Fruit fly (Drosophila melanogaster) whole organism, embryonic: ENCODE results near the gene pan.

Experiments
- Abd-B ChIP-seq: fragments of 200-800 bp; sonication (Bioruptor generic); optimal IDR thresholded peaks from 2 replicates; lab custom pipeline; 2018; ENCODE audit warnings: missing biosample characterization, mild to moderate bottlenecking, missing genetic modification characterization, moderate library complexity
- BEAF-32 ChIP-seq: fragments of 200-800 bp; sonication (Bioruptor generic); optimal IDR thresholded peaks from 3 replicates; lab custom pipeline; 2017; ENCODE audit warnings: missing biosample characterization, missing genetic modification characterization, mild to moderate bottlenecking, moderate library complexity, missing genetic modification reagents
- C15 ChIP-seq: fragments of 200-800 bp; sonication (Bioruptor generic); IDR thresholded peaks from 3 replicates; pipeline ENCODE4 v1.3.6; 2022; ENCODE audit warnings: missing biosample characterization, missing genetic modification characterization
- CG11247 ChIP-seq: fragments of 200-800 bp; sonication (Bioruptor generic); IDR thresholded peaks from 2 replicates; pipeline ENCODE4 v1.3.6; 2022; ENCODE audit warnings: missing biosample characterization, missing genetic modification characterization
- CG11504 ChIP-seq: fragments of 200-800 bp; sonication (Bioruptor generic); optimal IDR thresholded peaks from 3 replicates; lab custom pipeline; 2019; ENCODE audit warnings: missing biosample characterization, mild to moderate bottlenecking, missing genetic modification characterization, moderate library complexity
- CG13296 ChIP-seq: fragments of 200-800 bp; sonication (Bioruptor generic); optimal IDR thresholded peaks from 3 replicates; lab custom pipeline; 2018; ENCODE audit warnings: missing biosample characterization, mild to moderate bottlenecking, missing genetic modification characterization
- CG13424 ChIP-seq: fragments of 200-800 bp; sonication (Bioruptor generic); optimal IDR thresholded peaks from 2 replicates; lab custom pipeline; 2019; ENCODE audit warnings: missing biosample characterization, mild to moderate bottlenecking, missing genetic modification characterization, moderate library complexity
- CG13894 ChIP-seq: fragments of 200-800 bp; sonication (Bioruptor generic); optimal IDR thresholded peaks from 3 replicates; lab custom pipeline; 2018; ENCODE audit warnings: missing biosample characterization, mild to moderate bottlenecking, missing genetic modification characterization, moderate library complexity
- CG14860 ChIP-seq: fragments of 200-800 bp; sonication (Bioruptor generic); IDR thresholded peaks from 3 replicates; pipeline ENCODE4 v1.3.6; 2022; ENCODE audit warnings: missing biosample characterization, missing genetic modification characterization; ENCODE audit not compliant: partially characterized antibody
- CG18262 ChIP-seq: fragments of 200-800 bp; optimal IDR thresholded peaks from 3 replicates; lab custom pipeline; 2019; ENCODE audit warnings: missing biosample characterization, mild to moderate bottlenecking, missing genetic modification characterization, moderate library complexity
- CG2678 ChIP-seq: fragments of 200-800 bp; sonication (Bioruptor generic); optimal IDR thresholded peaks from 3 replicates; lab custom pipeline; 2019; ENCODE audit warnings: missing biosample characterization, mild to moderate bottlenecking, missing genetic modification characterization, moderate library complexity
- CG31365 ChIP-seq: fragments of 200-800 bp; sonication (Bioruptor generic); optimal IDR thresholded peaks from 2 replicates; lab custom pipeline; 2018; ENCODE audit warnings: missing biosample characterization, mild to moderate bottlenecking, missing genetic modification characterization
- CG7357 ChIP-seq: fragments of 200-800 bp; sonication (Bioruptor generic); IDR thresholded peaks from 3 replicates; pipeline ENCODE4 v1.3.6; 2022; ENCODE audit warnings: missing biosample characterization, missing genetic modification characterization
- CG7963 ChIP-seq: fragments of 200-800 bp; sonication (Bioruptor generic); IDR thresholded peaks from 3 replicates; pipeline ENCODE4 v1.3.6; 2022; ENCODE audit warnings: missing biosample characterization, missing genetic modification characterization; ENCODE audit not compliant: partially characterized antibody
- CG7987 ChIP-seq: fragments of 200-800 bp; sonication (Bioruptor generic); optimal IDR thresholded peaks from 2 replicates; lab custom pipeline; 2018; ENCODE audit warnings: missing biosample characterization, mild to moderate bottlenecking, missing genetic modification characterization, moderate library complexity
- CG8944 ChIP-seq: fragments of 200-800 bp; sonication (Bioruptor generic); optimal IDR thresholded peaks from 3 replicates; lab custom pipeline; 2016; ENCODE audit warnings: missing biosample characterization, missing genetic modification characterization
- CG9437 ChIP-seq: fragments of 200-800 bp; sonication (Bioruptor generic); optimal IDR thresholded peaks from 2 replicates; lab custom pipeline; 2018; ENCODE audit warnings: missing biosample characterization, mild to moderate bottlenecking, missing genetic modification characterization
- CTCF ChIP-seq: fragments of 200-800 bp; sonication (Bioruptor generic); optimal IDR thresholded peaks from 2 replicates; lab custom pipeline; 2017; ENCODE audit warnings: missing biosample characterization, mild to moderate bottlenecking, missing genetic modification characterization, moderate library complexity
- Dek ChIP-seq: fragments of 200-800 bp; sonication (Bioruptor generic); optimal IDR thresholded peaks from 3 replicates; lab custom pipeline; 2019; ENCODE audit warnings: missing biosample characterization, mild to moderate bottlenecking, missing genetic modification characterization, moderate library complexity
- Doc3 ChIP-seq: fragments of 200-800 bp; sonication (Bioruptor generic); IDR thresholded peaks from 3 replicates; pipeline ENCODE4 v1.3.6; 2022; ENCODE audit warnings: missing biosample characterization, missing genetic modification characterization; ENCODE audit not compliant: partially characterized antibody
- HLH4C ChIP-seq: fragments of 200-800 bp; sonication (Bioruptor generic); IDR thresholded peaks from 3 replicates; pipeline ENCODE4 v1.3.6; 2022; ENCODE audit warnings: missing biosample characterization, missing genetic modification characterization; ENCODE audit not compliant: partially characterized antibody
- Lpt ChIP-seq: fragments of >200 bp; optimal IDR thresholded peaks from 2 replicates; lab custom pipeline; 2018; ENCODE audit warnings: missing biosample characterization, missing genetic modification characterization
- MBD-R2 ChIP-seq: fragments of 200-800 bp; sonication (Bioruptor generic); IDR thresholded peaks from 2 replicates; pipeline ENCODE4 v1.3.6; 2022; ENCODE audit warnings: missing biosample characterization, missing genetic modification characterization
- MTF-1 ChIP-seq: fragments of 200-800 bp; sonication (Bioruptor generic); optimal IDR thresholded peaks from 2 replicates; lab custom pipeline; 2018; ENCODE audit warnings: missing biosample characterization, mild to moderate bottlenecking, missing genetic modification characterization, borderline replicate concordance
- Meics ChIP-seq: fragments of 200-800 bp; sonication (Bioruptor generic); optimal IDR thresholded peaks from 2 replicates; lab custom pipeline; 2017; ENCODE audit warnings: missing biosample characterization, mild to moderate bottlenecking, missing genetic modification characterization
- Myb ChIP-seq: fragments of 200-800 bp; sonication (Bioruptor generic); optimal IDR thresholded peaks from 2 replicates; lab custom pipeline; 2016; ENCODE audit warnings: missing biosample characterization, missing genetic modification characterization
- NfI ChIP-seq: fragments of 200-800 bp; sonication (Bioruptor generic); optimal IDR thresholded peaks from 3 replicates; lab custom pipeline; 2018; ENCODE audit warnings: missing biosample characterization, mild to moderate bottlenecking, missing genetic modification characterization, moderate library complexity
- Rx ChIP-seq: fragments of 200-800 bp; sonication (Bioruptor generic); IDR thresholded peaks from 2 replicates; pipeline ENCODE4 v1.3.6; 2022; ENCODE audit warnings: missing biosample characterization, missing genetic modification characterization
- Scr ChIP-seq: fragments of 200-800 bp; sonication (Bioruptor generic); IDR thresholded peaks from 2 replicates; pipeline ENCODE4 v1.3.6; 2022; ENCODE audit warnings: missing biosample characterization, missing genetic modification characterization; ENCODE audit not compliant: partially characterized antibody
- Sox100B ChIP-seq: fragments of 200-800 bp; sonication (Bioruptor generic); optimal IDR thresholded peaks from 3 replicates; lab custom pipeline; 2018; ENCODE audit warnings: missing biosample characterization, mild to moderate bottlenecking, missing genetic modification characterization
- ab ChIP-seq: fragments of 200-800 bp; sonication (Bioruptor generic); optimal IDR thresholded peaks from 2 replicates; lab custom pipeline; 2016; ENCODE audit warnings: missing biosample characterization, missing genetic modification characterization
- bbx ChIP-seq: fragments of 200-800 bp; sonication (Bioruptor generic); IDR thresholded peaks from 2 replicates; pipeline ENCODE4 v1.3.6; 2022; ENCODE audit warnings: missing biosample characterization, missing genetic modification characterization; ENCODE audit not compliant: partially characterized antibody
- chinmo ChIP-seq: fragments of 200-800 bp; sonication (Bioruptor generic); IDR thresholded peaks from 4 replicates; pipeline ENCODE4 v1.3.6; 2022; ENCODE audit warnings: missing biosample characterization, missing genetic modification characterization; ENCODE audit not compliant: partially characterized antibody
- croc ChIP-seq: fragments of 200-800 bp; sonication (Bioruptor generic); conservative IDR thresholded peaks from 3 replicates; pipeline ENCODE4 v1.3.6; 2022; ENCODE audit warnings: missing biosample characterization, missing genetic modification characterization
- dan ChIP-seq: fragments of 200-800 bp; sonication (Bioruptor generic); IDR thresholded peaks from 2 replicates; pipeline ENCODE4 v1.3.6; 2022; ENCODE audit warnings: missing biosample characterization, missing genetic modification characterization
- exex ChIP-seq: fragments of 200-800 bp; sonication (Bioruptor generic); optimal IDR thresholded peaks from 4 replicates; lab custom pipeline; 2018; ENCODE audit warnings: missing biosample characterization, mild to moderate bottlenecking, missing genetic modification characterization, moderate library complexity
- gem ChIP-seq: fragments of 200-800 bp; sonication (Bioruptor generic); optimal IDR thresholded peaks from 2 replicates; lab custom pipeline; 2019; ENCODE audit warnings: missing biosample characterization, mild to moderate bottlenecking, missing genetic modification characterization, moderate library complexity
- gsb-n ChIP-seq: fragments of 200-800 bp; sonication (Bioruptor generic); optimal IDR thresholded peaks from 3 replicates; lab custom pipeline; 2018; ENCODE audit warnings: missing biosample characterization, mild to moderate bottlenecking, missing genetic modification characterization
- ham ChIP-seq: fragments of 200-800 bp; sonication (Bioruptor generic); IDR thresholded peaks from 2 replicates; pipeline ENCODE4 v1.3.6; 2022; ENCODE audit warnings: missing biosample characterization, missing genetic modification characterization
- lbe ChIP-seq: fragments of 200-800 bp; sonication (Bioruptor generic); optimal IDR thresholded peaks from 2 replicates; lab custom pipeline; 2016; ENCODE audit warnings: missing biosample characterization, mild to moderate bottlenecking, missing genetic modification characterization
- lola ChIP-seq, 3 experiments: fragments of >200 bp in 2 of 3; fragments of 200-800 bp in 1 of 3; sonication (Bioruptor generic) in 1 of 3; optimal IDR thresholded peaks; 2 replicates each; lab custom pipeline; 2017 to 2019; ENCODE audit warnings: missing biosample characterization in 3 of 3, missing genetic modification characterization in 3 of 3, mild to moderate bottlenecking in 1 of 3, moderate library complexity in 1 of 3
- mirr ChIP-seq: fragments of 200-800 bp; sonication (Bioruptor generic); optimal IDR thresholded peaks from 3 replicates; lab custom pipeline; 2018; ENCODE audit warnings: missing biosample characterization, mild to moderate bottlenecking, missing genetic modification characterization
- nom ChIP-seq: fragments of 200-800 bp; sonication (Bioruptor generic); optimal IDR thresholded peaks from 2 replicates; lab custom pipeline; 2017; ENCODE audit warnings: missing biosample characterization, missing genetic modification characterization, mild to moderate bottlenecking, moderate library complexity, missing genetic modification reagents
- pnt ChIP-seq: fragments of 200-800 bp; sonication (Bioruptor generic); optimal IDR thresholded peaks from 3 replicates; lab custom pipeline; 2016; ENCODE audit warnings: missing biosample characterization, missing genetic modification characterization
- pum ChIP-seq: fragments of 200-800 bp; sonication (Bioruptor generic); optimal IDR thresholded peaks from 2 replicates; lab custom pipeline; 2016; ENCODE audit warnings: missing biosample characterization, missing genetic modification characterization
- sens ChIP-seq: fragments of 200-800 bp; sonication (Bioruptor generic); peaks from one replicate; lab custom pipeline; 2016; ENCODE audit warnings: missing biosample characterization, missing genetic modification characterization
- sima ChIP-seq: fragments of 200-800 bp; sonication (Bioruptor generic); optimal IDR thresholded peaks from 2 replicates; lab custom pipeline; 2016; ENCODE audit warnings: missing biosample characterization, missing genetic modification characterization
- tgo ChIP-seq: fragments of 200-800 bp; sonication (Bioruptor generic); IDR thresholded peaks from 3 replicates; pipeline ENCODE4 v1.3.6; 2022; ENCODE audit warnings: missing biosample characterization, missing genetic modification characterization
- tna ChIP-seq: fragments of 200-800 bp; sonication (Bioruptor generic); IDR thresholded peaks from 2 replicates; pipeline ENCODE4 v1.3.6; 2022; ENCODE audit warnings: missing biosample characterization, missing genetic modification characterization; ENCODE audit not compliant: partially characterized antibody

pan gene

dm6 chr4:44780-45179 lies 24.3 kb upstream of the pan start (continued):
- TF ChIP-seq MBD-R2 (no peak), CG2678 (tag; lab: Kevin White, UChicago) (no peak), CG8944 (GFP tag; lab: Kevin White, UChicago) (no peak), Myb (GFP tag; lab: Kevin White, UChicago) (no peak), gem (no peak), CG11504 (no peak), Rx (GFP tag; lab: Robert Waterston, UW) (no peak), sens (GFP tag; lab: Kevin White, UChicago) (peak; percentile 32), tgo (GFP tag; lab: Robert Waterston, UW) (no peak), bbx (GFP tag; lab: Robert Waterston, UW) (no peak), BEAF-32 (GFP tag; lab: Kevin White, UChicago) (peak; percentile 56), ab (GFP tag; lab: Kevin White, UChicago) (no peak), sima (GFP tag; lab: Kevin White, UChicago) (no peak), CG7357 (GFP tag; lab: Robert Waterston, UW) (peak; percentile 85), CG11247 (GFP tag; lab: Robert Waterston, UW) (no peak), lbe (GFP tag; lab: Kevin White, UChicago) (no peak), CG31365 (tag; lab: Kevin White, UChicago) (no peak), pum (GFP tag; lab: Kevin White, UChicago) (no peak), lola (GFP tag; optimal IDR thresholded peaks at IDR 0.05; lab: Kevin White, UChicago) (peak in 1 of 3 experiments; percentile 12), mirr (GFP tag; lab: Kevin White, UChicago) (no peak), Scr (GFP tag; lab: Robert Waterston, UW) (peak; percentile 43), C15 (GFP tag; lab: Robert Waterston, UW) (no peak), exex (tag; lab: Kevin White, UChicago) (no peak), CG13894 (tag; lab: Kevin White, UChicago) (no peak), Abd-B (no peak), Sox100B (GFP tag; lab: Kevin White, UChicago) (no peak), dan (GFP tag; lab: Robert Waterston, UW) (no peak)
- TF ChIP-seq, all 482 proteins: peak for 28

- TF ChIP-seq tna (GFP tag; lab: Robert Waterston, UW) (peak; percentile 49), CG9437 (GFP tag; lab: Kevin White, UChicago) (no peak), HLH4C (GFP tag; lab: Robert Waterston, UW) (peak; percentile 26; the same call in 1 of the 3 replicates), Meics (GFP tag; lab: Kevin White, UChicago) (no peak), chinmo (GFP tag; lab: Robert Waterston, UW) (no peak), Doc3 (no peak), croc (GFP tag; lab: Robert Waterston, UW) (no peak), CG13424 (tag; lab: Kevin White, UChicago) (no peak), CG11504 (no peak), CTCF (GFP tag; lab: Kevin White, UChicago) (no peak), ham (no peak), nom (GFP tag; lab: Kevin White, UChicago) (no peak), pum (GFP tag; lab: Kevin White, UChicago) (no peak), Dek (tag; lab: Kevin White, UChicago) (no peak), CG18262 (tag; lab: Kevin White, UChicago) (no peak), Lpt (no peak), NfI (no peak), CG13296 (GFP tag; lab: Kevin White, UChicago) (no peak), Sox100B (GFP tag; lab: Kevin White, UChicago) (no peak), pnt (GFP tag; lab: Kevin White, UChicago) (no peak), CG7963 (0 out of 3 replicates have a peak, but pooled peaks have one; percentile 41), CG11247 (GFP tag; lab: Robert Waterston, UW) (no peak), gsb-n (tag; lab: Kevin White, UChicago) (no peak), CG14860 (GFP tag; lab: Robert Waterston, UW) (peak; percentile 29; the same call in 1 of the 3 replicates), CG7987 (GFP tag; lab: Kevin White, UChicago) (no peak), MTF-1 (no peak)
These were observed 22.6 kb upstream of the pan start for dm6 chr4:46484-46883.
